Fruit fly (Drosophila melanogaster): ENCODE data around the gene CG8112.

DNA sequence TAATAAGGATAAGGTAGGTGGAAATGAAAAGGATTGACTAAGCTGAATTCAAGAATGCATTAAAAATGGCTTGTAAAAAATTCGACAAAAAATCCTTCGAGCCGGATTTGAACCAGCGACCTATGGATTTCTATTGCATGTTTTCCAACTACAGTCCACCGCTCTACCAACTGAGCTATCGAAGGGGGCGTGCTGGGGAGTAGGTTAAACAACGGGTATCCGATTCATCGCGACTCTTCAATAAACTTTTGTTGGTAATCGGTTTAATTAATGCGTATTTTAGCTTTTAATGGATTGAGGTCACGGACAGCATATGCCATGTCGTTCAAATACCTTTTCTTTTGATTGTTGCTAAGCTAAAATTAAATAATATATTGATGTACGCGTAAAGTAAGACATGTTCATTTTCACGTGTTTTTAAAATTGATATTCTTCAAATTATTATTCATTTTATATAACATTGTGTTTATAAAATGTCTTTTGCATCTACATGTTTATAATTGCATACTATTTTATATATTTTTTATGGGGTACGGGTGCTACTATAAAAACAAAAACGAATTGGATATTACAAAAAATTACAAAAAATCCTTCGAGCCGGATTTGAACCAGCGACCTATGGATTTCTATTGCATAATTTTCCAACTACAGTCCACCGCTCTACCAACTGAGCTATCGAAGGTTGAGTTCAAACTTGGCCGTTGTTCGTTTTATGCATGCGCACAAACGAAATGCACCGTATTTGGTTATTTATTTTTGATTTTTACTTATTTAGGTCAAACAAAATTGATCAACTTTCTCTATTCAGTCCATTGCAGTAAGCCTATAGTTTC, 44.5 kb upstream of the CG8112 start:
- TF ChIP-seq Hr38 (GFP tag; optimal IDR thresholded peaks at IDR 0.05): no peak
- no peak for TF ChIP-seq CG1621 (tag; optimal IDR thresholded peaks at IDR 0.05)
- TF ChIP-seq achi (GFP tag; optimal IDR thresholded peaks at IDR 0.05): no peak
